Worm (Caenorhabditis elegans): ENCODE data around the gene K06H7.2.

K06H7.2 gene

DNA sequence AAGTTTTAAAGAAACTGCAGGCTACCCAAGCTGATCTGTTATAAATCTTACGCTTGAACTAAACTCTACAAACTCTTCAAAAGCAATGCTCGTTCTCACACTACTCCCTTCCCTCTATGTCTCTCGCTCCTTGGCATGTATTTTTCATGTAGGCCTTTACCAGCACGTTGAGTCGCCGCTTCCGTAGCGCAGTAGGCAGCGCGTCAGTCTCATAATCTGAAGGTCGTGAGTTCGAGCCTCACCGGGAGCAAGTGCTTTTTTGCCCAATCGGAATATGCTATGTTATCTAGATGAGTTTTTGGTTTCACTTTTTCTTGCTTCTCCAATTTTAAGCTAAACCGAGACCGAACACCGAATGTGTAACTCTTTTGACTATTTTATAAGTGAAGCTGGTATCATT, 13.1 kb downstream of the K06H7.2 start (continued):
- TF ChIP-seq hlh-12 (tag; optimal IDR thresholded peaks at IDR 0.05) = no peak
- TF ChIP-seq F49E8.2 (tag; optimal IDR thresholded peaks at IDR 0.05; ENCODE audit: insufficient read depth) = no peak
- TF ChIP-seq D2030.7 (GFP tag; IDR thresholded peaks at IDR 0.05) = peak; percentile 45; the same call in 1 of the 2 replicates
- TF ChIP-seq B0261.1 (tag; optimal IDR thresholded peaks at IDR 0.05) = peak; percentile 81
- peak; percentile 69 for TF ChIP-seq die-1 (tag; optimal IDR thresholded peaks at IDR 0.05)
- TF ChIP-seq ztf-26 (tag; optimal IDR thresholded peaks at IDR 0.05) = no peak
- peak; percentile 28 for TF ChIP-seq snpc-3.4 (tag; optimal IDR thresholded peaks at IDR 0.05)
- TF ChIP-seq Y95B8A.8 (GFP tag; IDR thresholded peaks at IDR 0.05) = no peak
- TF ChIP-seq Y53G8AR.9 (GFP tag; conservative IDR thresholded peaks at IDR 0.05) = no peak; the same call in 1 of the 2 replicates
- TF ChIP-seq lir-1 (GFP tag; conservative IDR thresholded peaks at IDR 0.05) = no peak
- TF ChIP-seq let-526 (GFP tag; IDR thresholded peaks at IDR 0.05) = peak; percentile 75
- peak; percentile 27 for TF ChIP-seq mxl-1 (tag; optimal IDR thresholded peaks at IDR 0.05)
- TF ChIP-seq Y53F4B.3 (GFP tag; IDR thresholded peaks at IDR 0.05) = no peak
- TF ChIP-seq attf-5 (GFP tag; optimal IDR thresholded peaks at IDR 0.05) = peak; percentile 14
- 0 out of 2 replicates have a peak, but pooled peaks have one; percentile 22 for TF ChIP-seq attf-3 (GFP tag; conservative IDR thresholded peaks at IDR 0.05)
- TF ChIP-seq let-607 (tag; optimal IDR thresholded peaks at IDR 0.05) = no peak
- peak; percentile 59 for TF ChIP-seq ceh-27 (GFP tag; optimal IDR thresholded peaks at IDR 0.05)
- peak; percentile 21 for TF ChIP-seq madf-10 (tag; optimal IDR thresholded peaks at IDR 0.05)
- peak; percentile 50 for TF ChIP-seq dox-1 (GFP tag; IDR thresholded peaks at IDR 0.05)
- TF ChIP-seq rec-8 (tag; optimal IDR thresholded peaks at IDR 0.05) = no peak
- TF ChIP-seq fkh-3 (tag; optimal IDR thresholded peaks at IDR 0.05) = no peak
- TF ChIP-seq dpl-1 (GFP tag; optimal IDR thresholded peaks at IDR 0.05) = no peak
- no peak for TF ChIP-seq F10E7.11 (tag; optimal IDR thresholded peaks at IDR 0.05)
- TF ChIP-seq athp-1 (tag; optimal IDR thresholded peaks at IDR 0.05) = no peak
- TF ChIP-seq hsf-1 (GFP tag; IDR thresholded peaks at IDR 0.05) = no peak
- no peak for TF ChIP-seq aptf-3 (GFP tag; IDR thresholded peaks at IDR 0.05)
- no peak for TF ChIP-seq T26A5.8 (tag; optimal IDR thresholded peaks at IDR 0.05)
- no peak for TF ChIP-seq snpc-1.3 (tag; optimal IDR thresholded peaks at IDR 0.05; ENCODE audit: insufficient read depth)
- no peak for TF ChIP-seq ztf-6 (GFP tag; IDR thresholded peaks at IDR 0.05)
- TF ChIP-seq B0019.2 (GFP tag; conservative IDR thresholded peaks at IDR 0.05) = no peak
- no peak for TF ChIP-seq C17E4.6 (GFP tag; IDR thresholded peaks at IDR 0.05)
- TF ChIP-seq bed-2 (GFP tag; IDR thresholded peaks at IDR 0.05) = no peak
- no peak for TF ChIP-seq ceh-79 (tag; optimal IDR thresholded peaks at IDR 0.05)
- no peak for TF ChIP-seq Y79H2A.3 (GFP tag; conservative IDR thresholded peaks at IDR 0.05)
- peak; percentile 80 for TF ChIP-seq lin-26 (GFP tag; IDR thresholded peaks at IDR 0.05)
- 0 out of 2 replicates have a peak, but pooled peaks have one; percentile 38 for TF ChIP-seq pbrm-1 (GFP tag; IDR thresholded peaks at IDR 0.05)
- no peak for TF ChIP-seq dpff-1 (tag; optimal IDR thresholded peaks at IDR 0.05)
- peak; percentile 43 for TF ChIP-seq F23B12.7 (tag; optimal IDR thresholded peaks at IDR 0.05; ENCODE audit: insufficient read depth)
- TF ChIP-seq mel-28 (tag; optimal IDR thresholded peaks at IDR 0.05; ENCODE audit: borderline replicate concordance) = no peak
- no peak for TF ChIP-seq ztf-25 (GFP tag; IDR thresholded peaks at IDR 0.05)
- no peak for TF ChIP-seq ceh-40 (GFP tag; IDR thresholded peaks at IDR 0.05)
- TF ChIP-seq gei-17 (GFP tag; optimal IDR thresholded peaks at IDR 0.05) = no peak

Data from whole organism, young adult.